Worm (Caenorhabditis elegans): ENCODE measurements around the gene cec-4.

cec-4 gene

DNA sequence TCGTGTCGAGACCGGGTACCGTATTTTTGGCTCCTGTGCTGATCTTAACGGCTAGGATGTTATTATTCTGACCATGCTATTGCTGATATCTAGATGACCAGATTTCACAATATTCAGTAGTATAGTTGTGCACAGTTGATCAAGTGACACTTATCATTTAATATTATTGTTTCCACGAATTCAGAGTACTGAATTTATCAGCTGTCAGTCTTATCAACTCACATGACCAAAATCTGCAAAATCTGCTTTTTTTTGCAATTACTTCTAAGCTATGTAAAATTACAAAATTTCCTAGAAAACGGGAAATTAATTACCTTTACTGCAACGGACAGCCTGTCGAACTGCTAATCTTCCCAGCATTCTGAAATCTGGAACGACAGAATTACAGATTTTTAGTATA, 25.1 kb upstream of the cec-4 start, which contains the start of gene pam-1:
TSS of gene pam-1 (minus strand) at position 368 of the 400 bp plus-strand sequence.
- TF ChIP-seq lin-15B (tag; optimal IDR thresholded peaks at IDR 0.05): no peak
- TF ChIP-seq pqm-1 (tag; optimal IDR thresholded peaks at IDR 0.05): peak; percentile 45

DNA sequence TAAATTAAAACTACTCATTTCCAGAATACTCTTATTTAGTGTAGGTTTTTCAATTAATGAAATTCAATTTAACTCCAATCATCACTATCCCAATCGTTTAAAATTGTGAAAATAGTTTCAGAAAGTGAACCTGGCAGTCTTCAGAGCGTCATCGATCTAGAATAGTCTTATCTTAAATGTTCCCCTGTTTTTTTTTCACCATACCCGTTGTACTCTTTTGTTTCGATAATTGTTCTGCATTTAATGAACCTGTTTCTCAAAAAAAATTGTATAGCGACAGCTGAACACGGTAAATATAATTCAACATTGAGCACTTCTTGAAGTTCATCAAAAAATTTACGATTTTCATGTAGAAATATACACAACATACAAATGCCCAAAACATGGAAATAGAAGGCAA, 24.3 kb upstream of the cec-4 start:
- TF ChIP-seq nhr-25 (tag; optimal IDR thresholded peaks at IDR 0.05): no peak
- peak; percentile 38 for TF ChIP-seq nhr-43 (tag; optimal IDR thresholded peaks at IDR 0.05; ENCODE audit: poor library complexity, severe bottlenecking)
- TF ChIP-seq elt-2 (tag; optimal IDR thresholded peaks at IDR 0.05): peak; percentile 9

DNA sequence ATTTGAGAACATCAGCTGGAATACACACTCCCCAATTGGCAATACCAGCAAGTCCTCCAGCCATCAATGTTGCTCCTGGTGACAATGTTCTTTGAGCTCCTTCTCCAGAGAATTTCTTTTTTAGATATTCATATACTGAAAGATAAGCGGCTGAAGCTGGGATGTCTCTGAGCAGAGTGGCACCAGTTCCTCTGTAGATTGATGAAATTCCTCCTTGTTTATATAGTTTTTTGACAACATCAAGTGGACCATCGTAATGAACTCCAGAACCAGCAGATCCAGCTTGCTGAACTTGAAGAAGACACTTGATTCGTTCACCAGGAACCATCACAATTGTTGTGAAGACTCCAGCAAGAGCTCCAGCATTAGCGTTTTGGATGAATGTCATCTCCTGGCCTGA, 23.4 kb upstream of the cec-4 start:
- TF ChIP-seq tbx-2 (tag; optimal IDR thresholded peaks at IDR 0.05): no peak
- no peak for TF ChIP-seq lsy-12 (tag; optimal IDR thresholded peaks at IDR 0.05)
- no peak for TF ChIP-seq unc-39 (tag; optimal IDR thresholded peaks at IDR 0.05)
- no peak for TF ChIP-seq ceh-9 (tag; optimal IDR thresholded peaks at IDR 0.05)
- no peak for TF ChIP-seq egl-5 (tag; optimal IDR thresholded peaks at IDR 0.05)
- no peak for TF ChIP-seq mdl-1 (tag; optimal IDR thresholded peaks at IDR 0.05)

DNA sequence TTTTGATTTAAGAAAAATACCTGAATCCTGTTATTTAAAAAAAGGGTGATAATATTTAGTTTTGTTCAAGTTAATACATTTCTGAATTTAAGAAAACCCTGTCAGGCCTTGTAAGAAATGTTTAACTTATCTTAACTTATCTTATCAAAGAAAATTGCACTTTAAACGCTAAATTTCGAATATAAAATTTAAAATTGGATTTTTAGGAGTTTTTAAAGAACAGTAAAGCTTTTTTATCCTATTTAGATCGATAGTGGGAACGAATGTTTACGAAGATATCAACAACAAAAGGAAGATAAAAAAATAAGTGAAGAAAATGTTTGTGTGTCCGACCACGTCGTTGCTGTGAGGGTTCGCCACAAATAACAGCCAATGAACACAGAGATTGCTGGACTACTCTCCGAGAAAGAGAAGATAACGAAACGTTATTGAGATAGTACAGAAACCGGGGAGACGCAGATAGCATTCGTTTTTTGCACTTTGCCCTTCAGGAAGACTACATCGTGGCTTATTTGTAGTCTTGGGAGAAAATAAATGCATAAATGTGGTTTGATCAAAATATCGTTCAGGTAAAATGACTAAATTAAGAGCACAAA, 22.5 kb upstream of the cec-4 start, which contains the start of gene dif-1:
TSS of gene dif-1 (minus strand) at position 51 of the 596 bp plus-strand sequence.
- TF ChIP-seq nfya-1 (tag; optimal IDR thresholded peaks at IDR 0.05; ENCODE audit: insufficient read depth) (peak; percentile 93), unc-62 (GFP tag; optimal IDR thresholded peaks at IDR 0.05) (no peak), ceh-16 (tag; optimal IDR thresholded peaks at IDR 0.05) (no peak), jun-1 (tag; optimal IDR thresholded peaks at IDR 0.05) (peak; percentile 65), snpc-4 (tag; optimal IDR thresholded peaks at IDR 0.05) (peak; percentile 41), ama-1 (optimal IDR thresholded peaks at IDR 0.05) (peak; percentile 59), daf-12 (tag; optimal IDR thresholded peaks at IDR 0.05) (no peak), skn-1 (tag; optimal IDR thresholded peaks at IDR 0.05) (peak; percentile 21), elt-2 (tag; optimal IDR thresholded peaks at IDR 0.05) (peak; percentile 83), pha-4 (tag; optimal IDR thresholded peaks at IDR 0.05) (peak; percentile 55), pqm-1 (tag; optimal IDR thresholded peaks at IDR 0.05) (peak; percentile 70), egl-27 (tag; optimal IDR thresholded peaks at IDR 0.05) (no peak), ceh-28 (tag; optimal IDR thresholded peaks at IDR 0.05) (peak; percentile 26)

DNA sequence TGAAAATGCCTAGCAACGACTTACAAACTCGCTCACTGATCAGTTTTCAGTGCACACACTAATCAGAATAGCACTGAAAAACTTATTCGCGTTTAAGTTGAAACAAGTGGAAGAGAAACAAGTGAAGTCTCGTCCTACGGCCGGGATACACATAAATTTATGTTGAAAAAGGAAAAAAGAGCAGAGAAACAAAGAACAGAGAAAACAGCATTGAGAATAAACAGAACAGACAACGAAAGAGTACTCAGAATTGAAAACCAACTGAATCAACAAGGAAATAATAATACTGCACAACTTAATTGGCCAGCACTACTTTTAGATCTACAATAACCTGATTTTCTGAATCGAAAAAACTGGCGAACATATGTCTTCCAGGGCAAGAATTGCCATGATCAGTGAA, 21.2 kb upstream of the cec-4 start, which contains the start of gene F49E8.6:
TSS of gene F49E8.6 (minus strand) at position 317 of the 400 bp plus-strand sequence.
- TF ChIP-seq nfya-1 (tag; optimal IDR thresholded peaks at IDR 0.05; ENCODE audit: insufficient read depth) (peak; percentile 6), elt-3 (tag; optimal IDR thresholded peaks at IDR 0.05) (no peak), pha-4 (tag; optimal IDR thresholded peaks at IDR 0.05) (peak; percentile 57)

DNA sequence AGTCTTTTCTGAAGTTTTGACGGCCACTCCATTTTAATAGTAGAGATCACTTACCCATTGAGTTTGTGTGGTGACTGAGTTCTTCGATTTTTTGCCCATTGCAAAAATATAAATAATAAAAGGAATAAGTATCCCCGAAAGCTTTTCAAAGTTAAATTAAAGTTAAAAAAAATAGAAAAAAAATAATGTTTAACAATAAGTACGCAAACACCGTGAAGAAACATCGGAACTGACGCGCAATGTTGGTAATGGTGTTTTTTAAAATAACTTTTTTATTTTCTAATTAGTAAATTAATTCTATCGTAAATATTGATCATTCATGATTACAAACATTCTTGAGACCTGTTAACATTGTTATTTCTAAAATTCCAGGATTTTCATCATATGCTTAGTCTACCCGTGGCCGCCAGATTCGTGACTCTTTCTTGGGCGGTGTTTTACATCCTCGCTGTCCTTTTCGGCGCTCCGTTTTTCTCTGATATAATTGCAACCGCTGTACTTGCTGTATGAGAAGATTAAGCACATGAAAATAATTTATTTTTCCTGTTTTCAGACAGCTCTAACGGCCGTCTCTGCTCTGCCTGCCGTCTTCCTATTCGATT, 19.2 kb upstream of the cec-4 start, which contains the start of the genes F49E8.7, F49E8.8 and nprl-2:
TSS of gene F49E8.7 (minus strand) at position 101 of the 602 bp plus-strand sequence.
TSS of gene F49E8.8 (plus strand) at position 373 of the 602 bp plus-strand sequence.
TSS of gene nprl-2 (plus strand) at position 552 of the 602 bp plus-strand sequence.
- TF ChIP-seq nhr-77 (tag; optimal IDR thresholded peaks at IDR 0.05): no peak
- TF ChIP-seq pha-4 (tag; optimal IDR thresholded peaks at IDR 0.05): peak; percentile 32

DNA sequence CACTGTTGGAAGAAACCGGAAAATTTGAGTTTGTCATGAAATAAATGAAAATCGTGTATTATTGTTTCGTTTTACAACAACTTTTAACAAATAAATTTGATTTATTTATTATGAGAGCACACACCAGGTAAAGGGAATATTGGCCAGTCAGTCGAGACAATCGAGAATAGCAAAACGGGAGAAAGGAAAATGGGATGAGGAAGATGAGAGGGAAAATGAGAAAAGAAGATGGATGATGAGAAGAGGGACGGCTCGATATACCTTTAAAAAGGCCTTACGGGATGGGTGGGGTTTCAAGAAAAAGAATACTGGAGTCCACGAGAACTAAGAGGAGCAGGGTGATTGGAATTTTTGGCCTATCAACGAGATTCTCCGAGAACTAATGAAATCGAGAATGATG, 16.9 kb upstream of the cec-4 start:
- no peak for TF ChIP-seq lin-39 (tag; optimal IDR thresholded peaks at IDR 0.05)
- TF ChIP-seq nhr-76 (tag; optimal IDR thresholded peaks at IDR 0.05): no peak
- no peak for TF ChIP-seq unc-39 (tag; optimal IDR thresholded peaks at IDR 0.05)
- TF ChIP-seq nhr-23 (tag; optimal IDR thresholded peaks at IDR 0.05): no peak
